Fruit fly (Drosophila melanogaster) whole organism, embryonic: ENCODE data around the gene CG12992.

Experiments
- BtbVII ChIP-seq: fragments of 200-800 bp; sonication (Bioruptor generic); optimal IDR thresholded peaks from 3 replicates; lab custom pipeline; 2017; ENCODE audit warnings: missing biosample characterization, mild to moderate bottlenecking, missing genetic modification characterization
- C15 ChIP-seq: fragments of 200-800 bp; sonication (Bioruptor generic); IDR thresholded peaks from 3 replicates; pipeline ENCODE4 v1.3.6; 2022; ENCODE audit warnings: missing biosample characterization, missing genetic modification characterization
- CG10366 ChIP-seq: fragments of 200-800 bp; sonication (Bioruptor generic); IDR thresholded peaks from 2 replicates; pipeline ENCODE4 v1.3.6; 2022; ENCODE audit warnings: missing biosample characterization, missing genetic modification characterization
- CG10543 ChIP-seq: fragments of 200-800 bp; sonication (Bioruptor generic); optimal IDR thresholded peaks from 3 replicates; lab custom pipeline; 2017; ENCODE audit warnings: missing biosample characterization, mild to moderate bottlenecking, missing genetic modification characterization, moderate library complexity
- CG11093 ChIP-seq: fragments of 200-800 bp; sonication (Bioruptor generic); IDR thresholded peaks from 3 replicates; pipeline ENCODE4 v1.3.6; 2022; ENCODE audit warnings: missing biosample characterization, missing genetic modification characterization
- CG12299 ChIP-seq: fragments of 200-800 bp; sonication (Bioruptor generic); optimal IDR thresholded peaks from 2 replicates; lab custom pipeline; 2018; ENCODE audit warnings: missing biosample characterization, mild to moderate bottlenecking, missing genetic modification characterization
- CG12769 ChIP-seq: fragments of 200-800 bp; sonication (Bioruptor generic); optimal IDR thresholded peaks from 2 replicates; lab custom pipeline; 2019; ENCODE audit warnings: missing biosample characterization, mild to moderate bottlenecking, missing genetic modification characterization, moderate library complexity
- CG14710 ChIP-seq: fragments of 200-800 bp; sonication (Bioruptor generic); optimal IDR thresholded peaks from 3 replicates; lab custom pipeline; 2019; ENCODE audit warnings: missing biosample characterization, mild to moderate bottlenecking, missing genetic modification characterization, moderate library complexity
- CG15011 ChIP-seq: fragments of 200-800 bp; sonication (Bioruptor generic); optimal IDR thresholded peaks from 3 replicates; lab custom pipeline; 2018; ENCODE audit warnings: missing biosample characterization, mild to moderate bottlenecking, missing genetic modification characterization
- CG15269 ChIP-seq: fragments of 200-800 bp; sonication (Bioruptor generic); optimal IDR thresholded peaks from 2 replicates; lab custom pipeline; 2018; ENCODE audit warnings: missing biosample characterization, mild to moderate bottlenecking, missing genetic modification characterization, moderate library complexity
- CG17912 ChIP-seq: fragments of 200-800 bp; sonication (Bioruptor generic); optimal IDR thresholded peaks from 2 replicates; lab custom pipeline; 2018; ENCODE audit warnings: missing biosample characterization, mild to moderate bottlenecking, missing genetic modification characterization
- CG30431 ChIP-seq: fragments of 200-800 bp; sonication (Bioruptor generic); optimal IDR thresholded peaks from 2 replicates; lab custom pipeline; 2017; ENCODE audit warnings: missing biosample characterization, missing genetic modification characterization
- CG32532 ChIP-seq: fragments of 200-800 bp; sonication (Bioruptor generic); IDR thresholded peaks from 2 replicates; pipeline ENCODE4 v1.3.6; 2022; ENCODE audit warnings: missing biosample characterization, missing genetic modification characterization
- CG32767 ChIP-seq: fragments of 200-800 bp; sonication (Bioruptor generic); IDR thresholded peaks from 2 replicates; pipeline ENCODE4 v1.3.6; 2022; ENCODE audit warnings: missing biosample characterization, missing genetic modification characterization
- CG33213 ChIP-seq: fragments of 200-800 bp; sonication (Bioruptor generic); optimal IDR thresholded peaks from 3 replicates; lab custom pipeline; 2016; ENCODE audit warnings: missing biosample characterization, missing genetic modification characterization
- CG3726 ChIP-seq: fragments of 200-800 bp; sonication (Bioruptor generic); IDR thresholded peaks from 3 replicates; pipeline ENCODE4, ENCODE4 v1.3.6; 2022; ENCODE audit warnings: missing biosample characterization, missing genetic modification characterization
- CG5953 ChIP-seq: fragments of 200-800 bp; sonication (Bioruptor generic); IDR thresholded peaks from 2 replicates; pipeline ENCODE4 v1.3.6; 2022; ENCODE audit warnings: missing biosample characterization, missing genetic modification characterization
- CG6765 ChIP-seq: fragments of 200-800 bp; sonication (Bioruptor generic); optimal IDR thresholded peaks from 3 replicates; lab custom pipeline; 2017; ENCODE audit warnings: missing biosample characterization, mild to moderate bottlenecking, missing genetic modification characterization
- CG7987 ChIP-seq: fragments of 200-800 bp; sonication (Bioruptor generic); optimal IDR thresholded peaks from 2 replicates; lab custom pipeline; 2018; ENCODE audit warnings: missing biosample characterization, mild to moderate bottlenecking, missing genetic modification characterization, moderate library complexity
- Chrac-16 ChIP-seq: fragments of 200-800 bp; sonication (Bioruptor generic); optimal IDR thresholded peaks from 3 replicates; lab custom pipeline; 2016; ENCODE audit warnings: missing biosample characterization, missing genetic modification characterization
- CoRest ChIP-seq: fragments of 200-800 bp; sonication (Bioruptor generic); optimal IDR thresholded peaks from 3 replicates; lab custom pipeline; 2018; ENCODE audit warnings: missing biosample characterization, mild to moderate bottlenecking, missing genetic modification characterization, moderate library complexity
- D ChIP-seq, 2 experiments: fragments of 200-800 bp in 1 of 2; fragments of >200 bp in 1 of 2; sonication (Bioruptor generic) in 1 of 2; optimal IDR thresholded peaks; 2 replicates in 1 of 2; 3 replicates in 1 of 2; lab custom pipeline; 2017; ENCODE audit warnings: mild to moderate bottlenecking in 1 of 2, missing biosample characterization in 1 of 2, missing genetic modification characterization in 1 of 2, missing genetic modification reagents in 1 of 2
- D19A ChIP-seq: fragments of 200-800 bp; optimal IDR thresholded peaks from 3 replicates; lab custom pipeline; 2019; ENCODE audit warnings: missing biosample characterization, mild to moderate bottlenecking, missing genetic modification characterization, moderate library complexity
- Fer1 ChIP-seq: fragments of 200-800 bp; sonication (Bioruptor generic); optimal IDR thresholded peaks from 2 replicates; lab custom pipeline; 2017; ENCODE audit warnings: missing biosample characterization, mild to moderate bottlenecking, missing genetic modification characterization
- Hmr ChIP-seq: fragments of 200-800 bp; sonication (Bioruptor generic); optimal IDR thresholded peaks from 3 replicates; lab custom pipeline; 2017; ENCODE audit warnings: mild to moderate bottlenecking, missing biosample characterization, missing genetic modification reagents, missing genetic modification characterization
- MBD-R2 ChIP-seq: fragments of 200-800 bp; sonication (Bioruptor generic); IDR thresholded peaks from 2 replicates; pipeline ENCODE4 v1.3.6; 2022; ENCODE audit warnings: missing biosample characterization, missing genetic modification characterization
- Med ChIP-seq: fragments of 200-800 bp; sonication (Bioruptor generic); peaks from one replicate; lab custom pipeline; 2016; ENCODE audit warnings: missing biosample characterization, missing genetic modification characterization, mild to moderate bottlenecking, inconsistent platforms, moderate library complexity
- Nf-YB ChIP-seq: fragments of 200-800 bp; sonication (Bioruptor generic); optimal IDR thresholded peaks from 3 replicates; lab custom pipeline; 2019; ENCODE audit warnings: missing biosample characterization, mild to moderate bottlenecking, missing genetic modification characterization, moderate library complexity
- Ravus ChIP-seq: fragments of 200-800 bp; sonication (Bioruptor generic); IDR thresholded peaks from 2 replicates; pipeline ENCODE4 v1.3.6; 2022; ENCODE audit warnings: missing biosample characterization, missing genetic modification characterization
- Rfx ChIP-seq: fragments of 200-800 bp; sonication (Bioruptor generic); IDR thresholded peaks from 2 replicates; pipeline ENCODE4 v1.3.6; 2022; ENCODE audit warnings: missing biosample characterization, missing genetic modification characterization
- Sin3A ChIP-seq: fragments of >200 bp; optimal IDR thresholded peaks from 2 replicates; lab custom pipeline; 2018
- Sry-δ ChIP-seq: fragments of 200-800 bp; sonication (Bioruptor generic); optimal IDR thresholded peaks from 2 replicates; lab custom pipeline; 2016; ENCODE audit warnings: missing biosample characterization, missing genetic modification characterization
- Stat92E ChIP-seq, 3 experiments: fragments of >200 bp in 2 of 3; fragments of 200-800 bp in 1 of 3; sonication (Bioruptor generic) in 1 of 3; optimal IDR thresholded peaks; 2 replicates each; lab custom pipeline; 2017 to 2019; ENCODE audit warnings: missing biosample characterization in 3 of 3, missing genetic modification characterization in 3 of 3, mild to moderate bottlenecking in 1 of 3, moderate library complexity in 1 of 3
- Vsx1 ChIP-seq: fragments of 200-800 bp; sonication (Bioruptor generic); optimal IDR thresholded peaks from 2 replicates; lab custom pipeline; 2017; ENCODE audit warnings: missing biosample characterization, mild to moderate bottlenecking, missing genetic modification characterization, missing genetic modification reagents
- ash1 ChIP-seq: fragments of 200-800 bp; sonication (Bioruptor generic); optimal IDR thresholded peaks from 2 replicates; lab custom pipeline; 2018; ENCODE audit warnings: missing biosample characterization, mild to moderate bottlenecking, missing genetic modification characterization
- cg ChIP-seq: fragments of 200-800 bp; sonication (Bioruptor generic); optimal IDR thresholded peaks from 3 replicates; lab custom pipeline; 2019; ENCODE audit warnings: missing biosample characterization, mild to moderate bottlenecking, missing genetic modification characterization, moderate library complexity
- exex ChIP-seq: fragments of 200-800 bp; sonication (Bioruptor generic); optimal IDR thresholded peaks from 4 replicates; lab custom pipeline; 2018; ENCODE audit warnings: missing biosample characterization, mild to moderate bottlenecking, missing genetic modification characterization, moderate library complexity
- ken ChIP-seq: fragments of 200-800 bp; sonication (Bioruptor generic); IDR thresholded peaks from 3 replicates; pipeline ENCODE4 v1.3.6; 2022; ENCODE audit warnings: missing biosample characterization, missing genetic modification characterization
- knrl ChIP-seq: fragments of 200-800 bp; sonication (Bioruptor generic); IDR thresholded peaks from 3 replicates; pipeline ENCODE4 v1.3.6; 2022; ENCODE audit warnings: missing biosample characterization, missing genetic modification characterization; ENCODE audit not compliant: partially characterized antibody
- lilli ChIP-seq: fragments of 200-800 bp; sonication (Bioruptor generic); optimal IDR thresholded peaks from 3 replicates; lab custom pipeline; 2016; ENCODE audit warnings: missing biosample characterization, missing genetic modification characterization
- lov ChIP-seq, 2 experiments: fragments of 200-800 bp in 1 of 2; fragments of >200 bp in 1 of 2; sonication (Bioruptor generic) in 1 of 2; IDR thresholded peaks in 1 of 2; optimal IDR thresholded peaks in 1 of 2; 2 replicates in 1 of 2; 3 replicates in 1 of 2; pipeline versions ENCODE4 v1.3.6 to Lab custom; 2017 to 2022; ENCODE audit warnings: missing biosample characterization in 1 of 2, missing genetic modification characterization in 1 of 2
- maf-S ChIP-seq: fragments of 200-800 bp; sonication (Bioruptor generic); optimal IDR thresholded peaks from 2 replicates; lab custom pipeline; 2016; ENCODE audit warnings: missing biosample characterization, missing genetic modification characterization
- org-1 ChIP-seq: fragments of 200-800 bp; sonication (Bioruptor generic); optimal IDR thresholded peaks from 2 replicates; lab custom pipeline; 2017; ENCODE audit warnings: missing biosample characterization, missing genetic modification characterization
- p53 ChIP-seq: fragments of 200-800 bp; sonication (Bioruptor generic); optimal IDR thresholded peaks from 2 replicates; lab custom pipeline; 2016; ENCODE audit warnings: missing biosample characterization, missing genetic modification characterization
- phol ChIP-seq: fragments of 200-800 bp; sonication (Bioruptor generic); optimal IDR thresholded peaks from 3 replicates; lab custom pipeline; 2018; ENCODE audit warnings: missing biosample characterization, mild to moderate bottlenecking, missing genetic modification characterization, moderate library complexity
- scrt ChIP-seq: fragments of 200-800 bp; sonication (Bioruptor generic); optimal IDR thresholded peaks from 2 replicates; lab custom pipeline; 2018; ENCODE audit warnings: missing biosample characterization, mild to moderate bottlenecking, missing genetic modification characterization, moderate library complexity
- stwl ChIP-seq: fragments of 200-800 bp; sonication (Bioruptor generic); optimal IDR thresholded peaks from 3 replicates; lab custom pipeline; 2018; ENCODE audit warnings: missing biosample characterization, mild to moderate bottlenecking, missing genetic modification characterization, moderate library complexity

CG12992 gene

DNA sequence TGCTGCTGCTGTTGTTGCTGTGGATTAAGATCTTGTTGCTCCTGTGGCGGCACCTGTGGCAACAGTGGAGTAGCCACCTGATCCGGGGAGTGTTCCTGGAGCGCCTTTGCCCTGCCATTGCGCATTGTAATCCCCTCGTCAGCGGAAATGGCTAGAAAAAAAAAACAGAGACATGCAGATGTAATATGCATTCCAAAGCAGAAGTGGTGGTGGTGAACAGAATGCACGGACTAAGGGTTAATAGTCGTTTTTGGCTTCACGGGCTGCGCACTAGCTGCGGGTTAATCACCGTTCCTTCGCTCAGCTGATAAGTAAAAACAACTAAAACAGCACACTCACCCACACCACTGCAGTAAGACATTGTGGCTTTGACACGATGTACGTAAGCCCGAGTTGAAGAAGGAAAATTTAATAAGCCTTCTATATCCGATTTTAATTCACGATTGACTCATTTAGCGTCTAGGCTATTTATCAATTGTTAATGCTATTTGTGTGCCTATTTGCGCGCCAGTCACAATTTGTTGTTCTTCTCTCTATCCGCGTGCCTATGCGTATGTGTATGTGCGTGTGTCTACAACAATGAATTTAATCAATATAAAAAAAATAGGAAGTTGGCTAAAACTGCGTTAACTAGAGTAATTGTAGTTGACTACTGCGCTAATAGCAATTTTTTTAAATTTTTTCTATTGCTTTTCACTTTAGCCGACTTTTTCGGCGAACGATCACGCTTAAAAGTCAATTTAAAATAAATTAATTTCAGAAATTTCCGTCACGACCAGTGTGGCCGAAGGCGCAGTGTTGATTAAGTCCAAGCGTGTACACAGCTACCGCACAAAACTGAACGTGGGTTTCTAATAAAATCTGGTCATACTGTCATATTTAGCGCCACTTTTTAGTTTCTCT is 38.7 kb downstream of the CG12992 start, which contains the start of gene stas (continued):
- TF ChIP-seq C15 (GFP tag; lab: Robert Waterston, UW): no peak
- TF ChIP-seq Ravus (GFP tag; lab: Robert Waterston, UW): no peak
- TF ChIP-seq CG15269 (tag; lab: Kevin White, UChicago): peak; percentile 29
- TF ChIP-seq maf-S (GFP tag; lab: Kevin White, UChicago): no peak
- peak; percentile 9 for TF ChIP-seq Vsx1 (GFP tag; lab: Kevin White, UChicago)
- TF ChIP-seq CG12299 (tag; lab: Kevin White, UChicago): peak; percentile 10
- TF ChIP-seq Sin3A: no peak
- TF ChIP-seq ash1 (GFP tag; lab: Kevin White, UChicago): no peak
- peak; percentile 41 for TF ChIP-seq MBD-R2 (GFP tag; lab: Robert Waterston, UW)
- TF ChIP-seq ken (GFP tag; lab: Robert Waterston, UW): no peak
- TF ChIP-seq CG32532 (GFP tag; lab: Robert Waterston, UW): peak; percentile 18; the same call in 1 of the 2 replicates
- no peak for TF ChIP-seq lov (optimal IDR thresholded peaks at IDR 0.05; lab: Kevin White, UChicago)
- TF ChIP-seq lov (GFP tag; IDR thresholded peaks at IDR 0.05; lab: Robert Waterston, UW): no peak
- peak; percentile 31 for TF ChIP-seq scrt (GFP tag; lab: Kevin White, UChicago)
- peak; percentile 9 for TF ChIP-seq CoRest (tag; lab: Kevin White, UChicago)
- TF ChIP-seq Fer1 (GFP tag; lab: Kevin White, UChicago): peak; percentile 9
- no peak for TF ChIP-seq CG10366 (GFP tag; lab: Robert Waterston, UW)
- no peak for TF ChIP-seq CG5953 (GFP tag; lab: Robert Waterston, UW)
- TF ChIP-seq D19A (tag; lab: Kevin White, UChicago): peak; percentile 15
- TF ChIP-seq knrl (GFP tag; lab: Robert Waterston, UW): peak; percentile 31; the same call in 1 of the 3 replicates
- TF ChIP-seq D (optimal IDR thresholded peaks at IDR 0.05; lab: Kevin White, UChicago): no peak
- TF ChIP-seq D (GFP tag; optimal IDR thresholded peaks at IDR 0.05; lab: Kevin White, UChicago): no peak
- TF ChIP-seq CG7987 (GFP tag; lab: Kevin White, UChicago): peak; percentile 12
- TF ChIP-seq BtbVII (GFP tag; lab: Kevin White, UChicago): peak; percentile 32
- TF ChIP-seq CG12769 (tag; lab: Kevin White, UChicago): no peak
- peak; percentile 14 for TF ChIP-seq phol (tag; lab: Kevin White, UChicago)
- TF ChIP-seq Hmr (GFP tag; lab: Kevin White, UChicago): peak; percentile 33
- peak; percentile 5 for TF ChIP-seq CG10543 (GFP tag; lab: Kevin White, UChicago)
- no peak for TF ChIP-seq CG30431 (GFP tag; lab: Kevin White, UChicago)
- TF ChIP-seq CG11093 (GFP tag; lab: Robert Waterston, UW): no peak
- 0 out of 2 replicates have a peak, but pooled peaks have one; percentile 20 for TF ChIP-seq CG32767 (GFP tag; lab: Robert Waterston, UW)
- TF ChIP-seq CG17912: peak; percentile 26
- peak; percentile 60 for TF ChIP-seq Med (GFP tag; lab: Kevin White, UChicago)
- TF ChIP-seq CG3726 (GFP tag; lab: Robert Waterston, UW): no peak
- TF ChIP-seq stwl (tag; lab: Kevin White, UChicago): peak; percentile 75
- no peak for TF ChIP-seq Sry-δ (GFP tag; lab: Kevin White, UChicago)
- TF ChIP-seq Rfx (GFP tag; lab: Robert Waterston, UW): peak; percentile 47; the same call in 1 of the 2 replicates
- TF ChIP-seq CG6765: peak; percentile 57
- no peak for TF ChIP-seq org-1
- peak; percentile 74 for TF ChIP-seq cg (GFP tag; lab: Kevin White, UChicago)
- no peak for TF ChIP-seq Nf-YB (GFP tag; lab: Kevin White, UChicago)
- peak; percentile 56 for TF ChIP-seq CG14710
- no peak for TF ChIP-seq CG15011 (GFP tag; lab: Kevin White, UChicago)
- peak in 1 of 3 experiments; percentile 14 for TF ChIP-seq Stat92E (GFP tag; optimal IDR thresholded peaks at IDR 0.05; lab: Kevin White, UChicago)
- TF ChIP-seq Chrac-16 (GFP tag; lab: Kevin White, UChicago): no peak
- peak; percentile 16 for TF ChIP-seq CG33213 (GFP tag; lab: Kevin White, UChicago)
- peak; percentile 40 for TF ChIP-seq exex (tag; lab: Kevin White, UChicago)
- no peak for TF ChIP-seq p53 (GFP tag; lab: Kevin White, UChicago)
- TF ChIP-seq lilli (GFP tag; lab: Kevin White, UChicago): peak; percentile 20
